Fruit fly (Drosophila melanogaster): ENCODE measurements around the gene nau.

- TF ChIP-seq Myc (optimal IDR thresholded peaks at IDR 0.05) = no peak
- TF ChIP-seq psq (optimal IDR thresholded peaks at IDR 0.05) = no peak
Measured at dm6 chr3R:23696145-23696544, 22.0 kb downstream of the nau start, which contains the start of gene CG10252.
